Fruit fly (Drosophila melanogaster) whole organism, embryonic: ENCODE results near the gene Tfb5.
A peak's percentile ranks its signal among the peaks of the same experiment; 100 is the strongest.

Experiments used
- Atf6 ChIP-seq: fragments of 200-800 bp; sonication (Bioruptor generic); IDR thresholded peaks from 2 replicates; pipeline ENCODE4 v1.3.6; 2022; ENCODE audit warnings: missing biosample characterization, missing genetic modification characterization
- Bgb ChIP-seq: fragments of 200-800 bp; sonication (Bioruptor generic); IDR thresholded peaks from 2 replicates; pipeline ENCODE4 v1.3.6; 2022; ENCODE audit warnings: missing biosample characterization, missing genetic modification characterization; ENCODE audit not compliant: partially characterized antibody
- Blimp-1 ChIP-seq: fragments of 200-800 bp; sonication (Bioruptor generic); optimal IDR thresholded peaks from 3 replicates; lab custom pipeline; 2018; ENCODE audit warnings: missing biosample characterization, missing genetic modification characterization, mild to moderate bottlenecking, moderate library complexity, missing genetic modification reagents
- CG11560 ChIP-seq: fragments of 200-800 bp; sonication (Bioruptor generic); IDR thresholded peaks from 3 replicates; pipeline ENCODE4 v1.3.6; 2022; ENCODE audit warnings: missing biosample characterization, missing genetic modification characterization
- CG14965 ChIP-seq: fragments of 200-800 bp; sonication (Bioruptor generic); optimal IDR thresholded peaks from 2 replicates; lab custom pipeline; 2016; ENCODE audit warnings: missing biosample characterization, missing genetic modification characterization, borderline replicate concordance
- CG15479 ChIP-seq: fragments of 200-800 bp; sonication (Bioruptor generic); optimal IDR thresholded peaks from 3 replicates; lab custom pipeline; 2019; ENCODE audit warnings: missing biosample characterization, mild to moderate bottlenecking, missing genetic modification characterization, moderate library complexity
- CG18011 ChIP-seq: fragments of 200-800 bp; sonication (Bioruptor generic); optimal IDR thresholded peaks from 2 replicates; lab custom pipeline; 2017; ENCODE audit warnings: missing biosample characterization, missing genetic modification characterization, mild to moderate bottlenecking, moderate library complexity, missing genotype
- CG18619 ChIP-seq: fragments of 200-800 bp; sonication (Bioruptor generic); optimal IDR thresholded peaks from 3 replicates; lab custom pipeline; 2017; ENCODE audit warnings: missing biosample characterization, mild to moderate bottlenecking, missing genetic modification characterization
- CG30020 ChIP-seq: fragments of 200-800 bp; optimal IDR thresholded peaks from 2 replicates; lab custom pipeline; 2019; ENCODE audit warnings: missing biosample characterization, mild to moderate bottlenecking, missing genetic modification characterization, moderate library complexity
- CG32772 ChIP-seq: fragments of 200-800 bp; sonication (Bioruptor generic); IDR thresholded peaks from 2 replicates; pipeline ENCODE4 v1.3.6; 2022; ENCODE audit warnings: missing biosample characterization, missing genetic modification characterization
- CG3847 ChIP-seq: fragments of 200-800 bp; sonication (Bioruptor generic); IDR thresholded peaks from 2 replicates; pipeline ENCODE4 v1.3.6; 2022; ENCODE audit warnings: missing biosample characterization, missing genetic modification characterization
- CG43689 ChIP-seq: fragments of 200-800 bp; sonication (Bioruptor generic); IDR thresholded peaks from 2 replicates; pipeline ENCODE4 v1.3.6; 2022; ENCODE audit warnings: missing biosample characterization, missing genetic modification characterization
- CG4820 ChIP-seq: fragments of 200-800 bp; sonication (Bioruptor generic); optimal IDR thresholded peaks from 3 replicates; lab custom pipeline; 2016; ENCODE audit warnings: missing biosample characterization, missing genetic modification characterization
- CG6765 ChIP-seq: fragments of 200-800 bp; sonication (Bioruptor generic); optimal IDR thresholded peaks from 3 replicates; lab custom pipeline; 2017; ENCODE audit warnings: missing biosample characterization, mild to moderate bottlenecking, missing genetic modification characterization
- CG7271 ChIP-seq: fragments of 200-800 bp; sonication (Bioruptor generic); optimal IDR thresholded peaks from 2 replicates; lab custom pipeline; 2018; ENCODE audit warnings: missing biosample characterization, mild to moderate bottlenecking, missing genetic modification characterization, moderate library complexity
- CG7987 ChIP-seq: fragments of 200-800 bp; sonication (Bioruptor generic); optimal IDR thresholded peaks from 2 replicates; lab custom pipeline; 2018; ENCODE audit warnings: missing biosample characterization, mild to moderate bottlenecking, missing genetic modification characterization, moderate library complexity
- CHES-1-like ChIP-seq: fragments of 200-800 bp; sonication (Bioruptor generic); optimal IDR thresholded peaks from 2 replicates; lab custom pipeline; 2016; ENCODE audit warnings: missing biosample characterization, missing genetic modification characterization
- CrebB ChIP-seq: fragments of 200-800 bp; sonication (Bioruptor generic); optimal IDR thresholded peaks from 3 replicates; lab custom pipeline; 2018; ENCODE audit warnings: missing biosample characterization, mild to moderate bottlenecking, missing genetic modification characterization
- D ChIP-seq, 2 experiments: fragments of 200-800 bp in 1 of 2; fragments of >200 bp in 1 of 2; sonication (Bioruptor generic) in 1 of 2; optimal IDR thresholded peaks; 2 replicates in 1 of 2; 3 replicates in 1 of 2; lab custom pipeline; 2017; ENCODE audit warnings: mild to moderate bottlenecking in 1 of 2, missing biosample characterization in 1 of 2, missing genetic modification characterization in 1 of 2, missing genetic modification reagents in 1 of 2
- D19B ChIP-seq: fragments of 200-800 bp; sonication (Bioruptor generic); optimal IDR thresholded peaks from 2 replicates; lab custom pipeline; 2017; ENCODE audit warnings: missing biosample characterization, mild to moderate bottlenecking, missing genetic modification characterization
- Dad ChIP-seq: fragments of 200-800 bp; sonication (Bioruptor generic); optimal IDR thresholded peaks from 3 replicates; lab custom pipeline; 2016; ENCODE audit warnings: missing biosample characterization, missing genetic modification characterization
- Dbx ChIP-seq: fragments of 200-800 bp; sonication (Bioruptor generic); IDR thresholded peaks from 3 replicates; pipeline ENCODE4 v1.3.6; 2022; ENCODE audit warnings: missing biosample characterization, missing genetic modification characterization
- Fer1 ChIP-seq: fragments of 200-800 bp; sonication (Bioruptor generic); optimal IDR thresholded peaks from 2 replicates; lab custom pipeline; 2017; ENCODE audit warnings: missing biosample characterization, mild to moderate bottlenecking, missing genetic modification characterization
- Gsc ChIP-seq: fragments of 200-800 bp; sonication (Bioruptor generic); IDR thresholded peaks from 2 replicates; pipeline ENCODE4 v1.3.6; 2022; ENCODE audit warnings: missing biosample characterization, missing genetic modification characterization
- H2.0 ChIP-seq: fragments of 200-800 bp; sonication (Bioruptor generic); IDR thresholded peaks from 2 replicates; pipeline ENCODE4 v1.3.6; 2022; ENCODE audit warnings: missing biosample characterization, missing genetic modification characterization
- HmgD ChIP-seq: fragments of 200-800 bp; sonication (Bioruptor generic); optimal IDR thresholded peaks from 3 replicates; lab custom pipeline; 2016; ENCODE audit warnings: missing biosample characterization, missing genetic modification characterization
- HmgZ ChIP-seq: fragments of 200-800 bp; sonication (Bioruptor generic); optimal IDR thresholded peaks from 2 replicates; lab custom pipeline; 2018; ENCODE audit warnings: missing biosample characterization, mild to moderate bottlenecking, missing genetic modification characterization
- Nf-YC ChIP-seq: fragments of 200-800 bp; optimal IDR thresholded peaks from 3 replicates; lab custom pipeline; 2019; ENCODE audit warnings: missing biosample characterization, mild to moderate bottlenecking, missing genetic modification characterization, moderate library complexity
- Oaz ChIP-seq: fragments of 200-800 bp; sonication (Bioruptor generic); IDR thresholded peaks from 2 replicates; pipeline ENCODE4 v1.3.6; 2022; ENCODE audit warnings: missing biosample characterization, missing genetic modification characterization
- Sox100B ChIP-seq: fragments of 200-800 bp; sonication (Bioruptor generic); optimal IDR thresholded peaks from 3 replicates; lab custom pipeline; 2018; ENCODE audit warnings: missing biosample characterization, mild to moderate bottlenecking, missing genetic modification characterization
- Spps ChIP-seq: fragments of 200-800 bp; sonication (Bioruptor generic); optimal IDR thresholded peaks from 2 replicates; lab custom pipeline; 2018; ENCODE audit warnings: missing biosample characterization, mild to moderate bottlenecking, missing genetic modification characterization
- Ssrp ChIP-seq: fragments of 200-800 bp; sonication (Bioruptor generic); optimal IDR thresholded peaks from 2 replicates; lab custom pipeline; 2018; ENCODE audit warnings: missing biosample characterization, mild to moderate bottlenecking, missing genetic modification characterization, moderate library complexity
- Vsx1 ChIP-seq: fragments of 200-800 bp; sonication (Bioruptor generic); optimal IDR thresholded peaks from 2 replicates; lab custom pipeline; 2017; ENCODE audit warnings: missing biosample characterization, mild to moderate bottlenecking, missing genetic modification characterization, missing genetic modification reagents
- Xrp1 ChIP-seq: fragments of 200-800 bp; sonication (Bioruptor generic); IDR thresholded peaks from 2 replicates; pipeline ENCODE4 v1.3.6; 2022; ENCODE audit warnings: missing biosample characterization, missing genetic modification characterization
- ewg ChIP-seq: fragments of 200-800 bp; sonication (Bioruptor generic); optimal IDR thresholded peaks from 3 replicates; lab custom pipeline; 2017; ENCODE audit warnings: mild to moderate bottlenecking, missing biosample characterization, missing genetic modification reagents, missing genetic modification characterization
- exex ChIP-seq: fragments of 200-800 bp; sonication (Bioruptor generic); optimal IDR thresholded peaks from 4 replicates; lab custom pipeline; 2018; ENCODE audit warnings: missing biosample characterization, mild to moderate bottlenecking, missing genetic modification characterization, moderate library complexity
- gsb-n ChIP-seq: fragments of 200-800 bp; sonication (Bioruptor generic); optimal IDR thresholded peaks from 3 replicates; lab custom pipeline; 2018; ENCODE audit warnings: missing biosample characterization, mild to moderate bottlenecking, missing genetic modification characterization
- mirr ChIP-seq: fragments of 200-800 bp; sonication (Bioruptor generic); optimal IDR thresholded peaks from 3 replicates; lab custom pipeline; 2018; ENCODE audit warnings: missing biosample characterization, mild to moderate bottlenecking, missing genetic modification characterization
- org-1 ChIP-seq: fragments of 200-800 bp; sonication (Bioruptor generic); optimal IDR thresholded peaks from 2 replicates; lab custom pipeline; 2017; ENCODE audit warnings: missing biosample characterization, missing genetic modification characterization
- unpg ChIP-seq: fragments of 200-800 bp; sonication (Bioruptor generic); optimal IDR thresholded peaks from 3 replicates; lab custom pipeline; 2018; ENCODE audit warnings: missing biosample characterization, mild to moderate bottlenecking, missing genetic modification characterization, moderate library complexity
- wek ChIP-seq: fragments of 200-800 bp; sonication (Bioruptor generic); optimal IDR thresholded peaks from 3 replicates; lab custom pipeline; 2018; ENCODE audit warnings: missing biosample characterization, mild to moderate bottlenecking, missing genetic modification characterization, moderate library complexity

Gene Tfb5

dm6 chr2L:4999389-5000032 is 11.1 kb downstream of the Tfb5 start (continued):
- peak; percentile 63 for TF ChIP-seq H2.0 (GFP tag; lab: Robert Waterston, UW)
- peak; percentile 41 for TF ChIP-seq Fer1 (GFP tag; lab: Kevin White, UChicago)
- TF ChIP-seq Gsc (GFP tag; lab: Robert Waterston, UW) = 0 out of 2 replicates have a peak, but pooled peaks have one; percentile 33
- TF ChIP-seq Dbx (GFP tag; lab: Robert Waterston, UW) = no peak; the same call in 1 of the 3 replicates
- TF ChIP-seq Atf6 (GFP tag; lab: Robert Waterston, UW) = peak; percentile 70; the same call in 1 of the 2 replicates
- peak; percentile 77 for TF ChIP-seq exex (tag; lab: Kevin White, UChicago)
- TF ChIP-seq Nf-YC (tag; lab: Kevin White, UChicago) = peak; percentile 1
- no peak for TF ChIP-seq CG30020 (tag; lab: Kevin White, UChicago)
- TF ChIP-seq CG32772 = peak; percentile 49
- no peak for TF ChIP-seq HmgD (GFP tag; lab: Kevin White, UChicago)
- peak; percentile 1 for TF ChIP-seq CG6765 (GFP tag; lab: Kevin White, UChicago)
- peak; percentile 56 for TF ChIP-seq gsb-n (tag; lab: Kevin White, UChicago)
- TF ChIP-seq wek (GFP tag; lab: Kevin White, UChicago) = no peak
- TF ChIP-seq CG15479 (GFP tag; lab: Kevin White, UChicago) = no peak
- TF ChIP-seq CG11560 (tag; lab: Robert Waterston, UW) = peak; percentile 60; the same call in 1 of the 3 replicates
- no peak for TF ChIP-seq Spps (tag; lab: Kevin White, UChicago)
- TF ChIP-seq CG7987 (GFP tag; lab: Kevin White, UChicago) = no peak
- peak; percentile 56; the same call in 1 of the 2 replicates for TF ChIP-seq CG43689 (GFP tag; lab: Robert Waterston, UW)
- no peak for TF ChIP-seq CG14965
- peak; percentile 62 for TF ChIP-seq Blimp-1 (GFP tag; lab: Kevin White, UChicago)
- peak; percentile 40 for TF ChIP-seq Ssrp (tag; lab: Kevin White, UChicago)
- TF ChIP-seq D19B (GFP tag; lab: Kevin White, UChicago) = peak; percentile 53
- TF ChIP-seq Dad = peak; percentile 44
- peak; percentile 11 for TF ChIP-seq mirr (GFP tag; lab: Kevin White, UChicago)
- TF ChIP-seq ewg = peak; percentile 41
- no peak for TF ChIP-seq CG18011 (GFP tag; lab: Kevin White, UChicago)
- no peak for TF ChIP-seq CG7271 (tag; lab: Kevin White, UChicago)
- TF ChIP-seq Oaz (GFP tag; lab: Robert Waterston, UW) = no peak
- peak; percentile 30 for TF ChIP-seq Sox100B
- TF ChIP-seq CG4820 (GFP tag; lab: Kevin White, UChicago) = peak; percentile 62
- no peak for TF ChIP-seq Bgb (GFP tag; lab: Robert Waterston, UW)
- peak; percentile 73 for TF ChIP-seq Xrp1
- TF ChIP-seq Vsx1 (GFP tag; lab: Kevin White, UChicago) = peak; percentile 35
- TF ChIP-seq HmgZ (tag; lab: Kevin White, UChicago) = peak; percentile 38
- TF ChIP-seq CG18619 (GFP tag; lab: Kevin White, UChicago) = peak; percentile 48
- TF ChIP-seq D (optimal IDR thresholded peaks at IDR 0.05; lab: Kevin White, UChicago) = no peak
- peak; percentile 41 for TF ChIP-seq D (GFP tag; optimal IDR thresholded peaks at IDR 0.05; lab: Kevin White, UChicago)
- no peak for TF ChIP-seq CrebB (tag; lab: Kevin White, UChicago)
- TF ChIP-seq CHES-1-like (GFP tag; lab: Kevin White, UChicago) = peak; percentile 58
- TF ChIP-seq org-1 (GFP tag; lab: Kevin White, UChicago) = peak; percentile 14
- TF ChIP-seq CG3847 (GFP tag; lab: Robert Waterston, UW) = peak; percentile 57; the same call in 1 of the 2 replicates
- TF ChIP-seq unpg (GFP tag; lab: Kevin White, UChicago) = peak; percentile 73
